Fruit fly (Drosophila melanogaster) whole organism, embryonic: ENCODE results near the gene CG32052.

Experiments
- BtbVII ChIP-seq: fragments of 200-800 bp; sonication (Bioruptor generic); optimal IDR thresholded peaks from 3 replicates; lab custom pipeline; 2017; ENCODE audit warnings: missing biosample characterization, mild to moderate bottlenecking, missing genetic modification characterization
- CG10979 ChIP-seq: fragments of 200-800 bp; sonication (Bioruptor generic); optimal IDR thresholded peaks from 2 replicates; lab custom pipeline; 2018; ENCODE audit warnings: missing biosample characterization, mild to moderate bottlenecking, missing genetic modification characterization, moderate library complexity
- CG11247 ChIP-seq: fragments of 200-800 bp; sonication (Bioruptor generic); IDR thresholded peaks from 2 replicates; pipeline ENCODE4 v1.3.6; 2022; ENCODE audit warnings: missing biosample characterization, missing genetic modification characterization
- CG11504 ChIP-seq: fragments of 200-800 bp; sonication (Bioruptor generic); optimal IDR thresholded peaks from 3 replicates; lab custom pipeline; 2019; ENCODE audit warnings: missing biosample characterization, mild to moderate bottlenecking, missing genetic modification characterization, moderate library complexity
- CG12744 ChIP-seq: fragments of 200-800 bp; sonication (Bioruptor generic); optimal IDR thresholded peaks from 2 replicates; lab custom pipeline; 2016; ENCODE audit warnings: missing biosample characterization, missing genetic modification characterization
- CG13775 ChIP-seq: fragments of 200-800 bp; sonication (Bioruptor generic); optimal IDR thresholded peaks from 3 replicates; lab custom pipeline; 2017; ENCODE audit warnings: missing biosample characterization, mild to moderate bottlenecking, missing genetic modification characterization
- CG15269 ChIP-seq: fragments of 200-800 bp; sonication (Bioruptor generic); optimal IDR thresholded peaks from 2 replicates; lab custom pipeline; 2018; ENCODE audit warnings: missing biosample characterization, mild to moderate bottlenecking, missing genetic modification characterization, moderate library complexity
- CG17385 ChIP-seq: fragments of 200-800 bp; sonication (Bioruptor generic); optimal IDR thresholded peaks from 3 replicates; lab custom pipeline; 2018; ENCODE audit warnings: missing biosample characterization, mild to moderate bottlenecking, missing genetic modification characterization
- CG2120 ChIP-seq: fragments of 200-800 bp; sonication (Bioruptor generic); optimal IDR thresholded peaks from 3 replicates; lab custom pipeline; 2016; ENCODE audit warnings: missing biosample characterization, missing genetic modification characterization
- CG2678 ChIP-seq: fragments of 200-800 bp; sonication (Bioruptor generic); optimal IDR thresholded peaks from 3 replicates; lab custom pipeline; 2019; ENCODE audit warnings: missing biosample characterization, mild to moderate bottlenecking, missing genetic modification characterization, moderate library complexity
- CG30403 ChIP-seq: fragments of 200-800 bp; sonication (Bioruptor generic); optimal IDR thresholded peaks from 3 replicates; lab custom pipeline; 2016; ENCODE audit warnings: missing biosample characterization, missing genetic modification characterization
- CG31441 ChIP-seq: fragments of 200-800 bp; sonication (Bioruptor generic); IDR thresholded peaks from 2 replicates; pipeline ENCODE4 v1.3.6; 2022; ENCODE audit warnings: missing biosample characterization, missing genetic modification characterization
- CG8290 ChIP-seq, 3 experiments: fragments of 200-800 bp; sonication (Bioruptor generic); optimal IDR thresholded peaks; 2 replicates each; lab custom pipeline; 2016 to 2019; ENCODE audit warnings: missing biosample characterization in 3 of 3, missing genetic modification characterization in 3 of 3, mild to moderate bottlenecking in 2 of 3, moderate library complexity in 1 of 3
- CG8944 ChIP-seq: fragments of 200-800 bp; sonication (Bioruptor generic); optimal IDR thresholded peaks from 3 replicates; lab custom pipeline; 2016; ENCODE audit warnings: missing biosample characterization, missing genetic modification characterization
- CG9932 ChIP-seq: fragments of 200-800 bp; sonication (Bioruptor generic); IDR thresholded peaks from 2 replicates; pipeline ENCODE4 v1.3.6; 2022; ENCODE audit warnings: missing biosample characterization, missing genetic modification characterization
- CTCF ChIP-seq: fragments of 200-800 bp; sonication (Bioruptor generic); optimal IDR thresholded peaks from 2 replicates; lab custom pipeline; 2017; ENCODE audit warnings: missing biosample characterization, mild to moderate bottlenecking, missing genetic modification characterization, moderate library complexity
- Chrac-16 ChIP-seq: fragments of 200-800 bp; sonication (Bioruptor generic); optimal IDR thresholded peaks from 3 replicates; lab custom pipeline; 2016; ENCODE audit warnings: missing biosample characterization, missing genetic modification characterization
- Deaf1 ChIP-seq: fragments of 200-800 bp; optimal IDR thresholded peaks from 3 replicates; lab custom pipeline; 2019; ENCODE audit warnings: missing biosample characterization, mild to moderate bottlenecking, missing genetic modification characterization, moderate library complexity
- Eip74EF ChIP-seq, 2 experiments: fragments of 200-800 bp in 1 of 2; fragments of >200 bp in 1 of 2; sonication (Bioruptor generic) in 1 of 2; optimal IDR thresholded peaks; 2 replicates each; lab custom pipeline; 2017 to 2019; ENCODE audit warnings: missing biosample characterization in 2 of 2, missing genetic modification characterization in 2 of 2, mild to moderate bottlenecking in 1 of 2, moderate library complexity in 1 of 2
- Ets65A ChIP-seq: fragments of 200-800 bp; sonication (Bioruptor generic); peaks from one replicate; lab custom pipeline; 2016; ENCODE audit warnings: missing biosample characterization, missing genetic modification characterization
- Hr51 ChIP-seq, 2 experiments: fragments of 200-800 bp; sonication (Bioruptor generic); optimal IDR thresholded peaks; 2 replicates in 1 of 2; 3 replicates in 1 of 2; lab custom pipeline; 2016 to 2018; ENCODE audit warnings: missing biosample characterization in 2 of 2, missing genetic modification characterization in 2 of 2, mild to moderate bottlenecking in 1 of 2, moderate library complexity in 1 of 2
- Mad ChIP-seq: fragments of 200-800 bp; sonication (Bioruptor generic); optimal IDR thresholded peaks from 2 replicates; lab custom pipeline; 2016; ENCODE audit warnings: missing biosample characterization, missing genetic modification characterization
- Max ChIP-seq: fragments of 200-800 bp; sonication (Bioruptor generic); optimal IDR thresholded peaks from 2 replicates; lab custom pipeline; 2016; ENCODE audit warnings: missing biosample characterization, mild to moderate bottlenecking, missing genetic modification characterization
- Med ChIP-seq: fragments of 200-800 bp; sonication (Bioruptor generic); peaks from one replicate; lab custom pipeline; 2016; ENCODE audit warnings: missing biosample characterization, missing genetic modification characterization, mild to moderate bottlenecking, inconsistent platforms, moderate library complexity
- Pdp1 ChIP-seq, 2 experiments: fragments of 200-800 bp; sonication (Bioruptor generic); optimal IDR thresholded peaks; 3 replicates each; lab custom pipeline; 2016; ENCODE audit warnings: missing biosample characterization in 2 of 2, missing genetic modification characterization in 2 of 2, mild to moderate bottlenecking in 1 of 2, moderate library complexity in 1 of 2
- Ptx1 ChIP-seq: fragments of 200-800 bp; sonication (Bioruptor generic); IDR thresholded peaks from 2 replicates; pipeline ENCODE4 v1.3.6; 2022; ENCODE audit warnings: missing biosample characterization, missing genetic modification characterization
- Trl ChIP-seq, 3 experiments: fragments of >200 bp in 2 of 3; fragments of 200-800 bp in 1 of 3; sonication (Bioruptor generic) in 1 of 3; optimal IDR thresholded peaks; 2 replicates in 1 of 3; 3 replicates in 2 of 3; lab custom pipeline; 2016 to 2017; ENCODE audit warnings: missing biosample characterization in 1 of 3, missing genetic modification characterization in 1 of 3
- abd-A ChIP-seq: fragments of 200-800 bp; sonication (Bioruptor generic); optimal IDR thresholded peaks from 3 replicates; lab custom pipeline; 2019; ENCODE audit warnings: missing biosample characterization, mild to moderate bottlenecking, missing genetic modification characterization, moderate library complexity
- ash1 ChIP-seq: fragments of 200-800 bp; sonication (Bioruptor generic); optimal IDR thresholded peaks from 2 replicates; lab custom pipeline; 2018; ENCODE audit warnings: missing biosample characterization, mild to moderate bottlenecking, missing genetic modification characterization
- ato ChIP-seq: fragments of 200-800 bp; sonication (Bioruptor generic); IDR thresholded peaks from 2 replicates; pipeline ENCODE4 v1.3.6; 2022; ENCODE audit warnings: missing biosample characterization, missing genetic modification characterization; ENCODE audit not compliant: partially characterized antibody
- dm ChIP-seq: fragments of 200-800 bp; sonication (Bioruptor generic); optimal IDR thresholded peaks from 3 replicates; lab custom pipeline; 2016; ENCODE audit warnings: missing biosample characterization, missing genetic modification characterization
- eve ChIP-seq, 2 experiments: fragments of >200 bp; optimal IDR thresholded peaks; 2 replicates each; lab custom pipeline; 2017; ENCODE audit warnings: missing biosample characterization in 2 of 2, missing genetic modification characterization in 2 of 2
- gem ChIP-seq: fragments of 200-800 bp; sonication (Bioruptor generic); optimal IDR thresholded peaks from 2 replicates; lab custom pipeline; 2019; ENCODE audit warnings: missing biosample characterization, mild to moderate bottlenecking, missing genetic modification characterization, moderate library complexity
- ham ChIP-seq: fragments of 200-800 bp; sonication (Bioruptor generic); IDR thresholded peaks from 2 replicates; pipeline ENCODE4 v1.3.6; 2022; ENCODE audit warnings: missing biosample characterization, missing genetic modification characterization
- ind ChIP-seq: fragments of 200-800 bp; sonication (Bioruptor generic); optimal IDR thresholded peaks from 3 replicates; lab custom pipeline; 2016; ENCODE audit warnings: missing biosample characterization, missing genetic modification characterization
- inv ChIP-seq: fragments of 200-800 bp; sonication (Bioruptor generic); IDR thresholded peaks from 2 replicates; pipeline ENCODE4 v1.3.6; 2022; ENCODE audit warnings: missing biosample characterization, missing genetic modification characterization; ENCODE audit not compliant: partially characterized antibody
- lilli ChIP-seq: fragments of 200-800 bp; sonication (Bioruptor generic); optimal IDR thresholded peaks from 3 replicates; lab custom pipeline; 2016; ENCODE audit warnings: missing biosample characterization, missing genetic modification characterization
- nau ChIP-seq: fragments of 200-800 bp; sonication (Bioruptor generic); optimal IDR thresholded peaks from 3 replicates; lab custom pipeline; 2017; ENCODE audit warnings: missing biosample characterization, mild to moderate bottlenecking, missing genetic modification characterization, missing genetic modification reagents
- nom ChIP-seq: fragments of 200-800 bp; sonication (Bioruptor generic); optimal IDR thresholded peaks from 2 replicates; lab custom pipeline; 2017; ENCODE audit warnings: missing biosample characterization, missing genetic modification characterization, mild to moderate bottlenecking, moderate library complexity, missing genetic modification reagents
- peb ChIP-seq: fragments of 200-800 bp; sonication (Bioruptor generic); IDR thresholded peaks from 2 replicates; pipeline ENCODE4 v1.3.6; 2022; ENCODE audit warnings: missing biosample characterization, missing genetic modification characterization
- psq ChIP-seq: fragments of 200-800 bp; sonication (Bioruptor generic); optimal IDR thresholded peaks from 2 replicates; lab custom pipeline; 2017; ENCODE audit warnings: missing biosample characterization, missing genetic modification characterization
- sens ChIP-seq: fragments of 200-800 bp; sonication (Bioruptor generic); peaks from one replicate; lab custom pipeline; 2016; ENCODE audit warnings: missing biosample characterization, missing genetic modification characterization
- sim ChIP-seq: fragments of 200-800 bp; sonication (Bioruptor generic); IDR thresholded peaks from 2 replicates; pipeline ENCODE4 v1.3.6; 2022; ENCODE audit warnings: missing biosample characterization, missing genetic modification characterization
- slbo ChIP-seq: fragments of 200-800 bp; sonication (Bioruptor generic); IDR thresholded peaks from 2 replicates; pipeline ENCODE4 v1.3.6; 2022; ENCODE audit warnings: missing biosample characterization, missing genetic modification characterization
- slp2 ChIP-seq: fragments of 200-800 bp; sonication (Bioruptor generic); optimal IDR thresholded peaks from 2 replicates; lab custom pipeline; 2016; ENCODE audit warnings: missing biosample characterization, missing genetic modification characterization
- unpg ChIP-seq: fragments of 200-800 bp; sonication (Bioruptor generic); optimal IDR thresholded peaks from 3 replicates; lab custom pipeline; 2018; ENCODE audit warnings: missing biosample characterization, mild to moderate bottlenecking, missing genetic modification characterization, moderate library complexity
- wor ChIP-seq: fragments of 200-800 bp; sonication (Bioruptor generic); IDR thresholded peaks from 2 replicates; pipeline ENCODE4 v1.3.6; 2022; ENCODE audit warnings: missing biosample characterization, missing genetic modification characterization

Gene CG32052

DNA sequence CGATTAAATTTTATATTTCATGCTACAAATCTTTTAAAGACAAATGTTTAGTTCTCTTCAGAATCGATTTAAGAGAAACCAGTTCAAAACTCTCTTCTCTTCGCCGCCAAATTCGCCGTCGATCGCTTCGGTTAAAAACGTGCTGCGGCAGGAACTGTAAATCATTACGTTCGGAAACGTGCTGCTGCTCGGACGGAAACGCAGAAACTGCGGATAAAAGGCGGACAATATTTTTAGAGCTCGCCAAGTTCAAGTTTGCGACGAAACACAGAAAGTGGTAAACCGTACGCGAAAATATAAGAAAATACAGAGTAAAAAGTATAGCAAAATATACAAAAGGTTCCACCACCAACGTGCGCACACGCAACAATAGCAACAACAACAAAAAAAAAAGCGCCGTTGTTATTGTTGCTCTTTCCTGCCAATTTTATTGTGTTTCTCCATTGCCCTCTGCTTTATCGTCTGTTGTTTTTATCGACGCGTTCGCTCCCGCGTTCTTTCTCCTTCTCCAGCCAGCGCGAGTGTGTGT, 23.4 kb upstream of the CG32052 start, which contains the start of gene Ae2 (continued):
- no peak for TF ChIP-seq BtbVII (GFP tag; lab: Kevin White, UChicago)
- peak; percentile 24 for TF ChIP-seq CG15269 (tag; lab: Kevin White, UChicago)
- TF ChIP-seq dm (GFP tag; lab: Kevin White, UChicago) = peak; percentile 3
- peak; percentile 15; the same call in 1 of the 2 replicates for TF ChIP-seq inv
- TF ChIP-seq Deaf1 = peak; percentile 84
- peak; percentile 92 for TF ChIP-seq psq (GFP tag; lab: Kevin White, UChicago)
- peak in 1 of 2 experiments; percentile 45 for TF ChIP-seq Eip74EF (GFP tag; optimal IDR thresholded peaks at IDR 0.05; lab: Kevin White, UChicago)
- no peak for TF ChIP-seq ham
- peak; percentile 22; the same call in 1 of the 2 replicates for TF ChIP-seq slbo (GFP tag; lab: Robert Waterston, UW)
- TF ChIP-seq Ptx1 (GFP tag; lab: Robert Waterston, UW) = no peak
- peak; percentile 50 to 63 for TF ChIP-seq Trl (optimal IDR thresholded peaks at IDR 0.05; lab: Kevin White, UChicago)
- TF ChIP-seq Trl (GFP tag; optimal IDR thresholded peaks at IDR 0.05; lab: Kevin White, UChicago) = no peak

DNA sequence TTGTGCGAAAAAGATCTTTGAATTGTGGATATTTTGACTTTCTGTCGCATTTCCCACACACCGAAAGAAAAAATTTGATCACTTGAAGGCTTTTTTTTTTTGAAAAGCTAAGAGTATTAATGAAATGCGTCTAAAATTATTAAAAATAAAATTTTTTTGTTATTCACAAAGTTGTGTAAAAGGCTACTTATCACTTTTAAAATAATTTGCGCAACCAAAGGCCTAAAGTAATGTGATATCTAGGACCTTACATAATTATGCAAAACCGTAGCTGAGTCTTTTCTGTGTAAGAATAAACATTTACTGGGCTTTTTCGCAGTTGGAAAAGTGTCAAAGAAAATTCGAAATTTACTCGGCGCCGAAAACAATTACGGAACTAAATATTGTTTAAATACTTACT, 22.5 kb upstream of the CG32052 start:
- TF ChIP-seq Ets65A (peak; percentile 72), CG2120 (GFP tag; lab: Kevin White, UChicago) (peak; percentile 21), CG17385 (GFP tag; lab: Kevin White, UChicago) (no peak), nau (GFP tag; lab: Kevin White, UChicago) (no peak), ind (GFP tag; lab: Kevin White, UChicago) (peak; percentile 6), CTCF (GFP tag; lab: Kevin White, UChicago) (no peak), Hr51 (GFP tag; optimal IDR thresholded peaks at IDR 0.05; lab: Kevin White, UChicago) (peak in 1 of 2 experiments; percentile 9), CG30403 (GFP tag; lab: Kevin White, UChicago) (peak; percentile 6), wor (GFP tag; lab: Robert Waterston, UW) (no peak), eve (GFP tag; optimal IDR thresholded peaks at IDR 0.05; lab: Kevin White, UChicago) (no peak), ash1 (GFP tag; lab: Kevin White, UChicago) (no peak), sens (GFP tag; lab: Kevin White, UChicago) (peak; percentile 21), Chrac-16 (no peak), CG13775 (GFP tag; lab: Kevin White, UChicago) (no peak), Med (GFP tag; lab: Kevin White, UChicago) (peak; percentile 42), CG8944 (GFP tag; lab: Kevin White, UChicago) (no peak), sim (no peak), Deaf1 (no peak), slp2 (GFP tag; lab: Kevin White, UChicago) (no peak), CG8290 (GFP tag; optimal IDR thresholded peaks at IDR 0.05; lab: Kevin White, UChicago) (no peak), CG8290 (tag; optimal IDR thresholded peaks at IDR 0.05; lab: Kevin White, UChicago) (no peak), CG11247 (GFP tag; lab: Robert Waterston, UW) (no peak), ato (GFP tag; lab: Robert Waterston, UW) (no peak), CG9932 (GFP tag; lab: Robert Waterston, UW) (peak; percentile 33; the same call in 1 of the 2 replicates), CG10979 (no peak), gem (tag; lab: Kevin White, UChicago) (peak; percentile 26), CG31441 (0 out of 2 replicates have a peak, but pooled peaks have one; percentile 24), Max (GFP tag; lab: Kevin White, UChicago) (no peak), CG11504 (tag; lab: Kevin White, UChicago) (peak; percentile 2), CG2678 (peak; percentile 21), peb (GFP tag; lab: Robert Waterston, UW) (no peak), nom (no peak), abd-A (tag; lab: Kevin White, UChicago) (no peak), CG12744 (no peak), unpg (GFP tag; lab: Kevin White, UChicago) (peak; percentile 7), Pdp1 (GFP tag; optimal IDR thresholded peaks at IDR 0.05; lab: Kevin White, UChicago) (peak in 1 of 2 experiments; percentile 54), Mad (GFP tag; lab: Kevin White, UChicago) (no peak), lilli (GFP tag; lab: Kevin White, UChicago) (peak; percentile 13)
